Worm (Caenorhabditis elegans): ENCODE data around the gene K07C5.2.

K07C5.2 gene

DNA sequence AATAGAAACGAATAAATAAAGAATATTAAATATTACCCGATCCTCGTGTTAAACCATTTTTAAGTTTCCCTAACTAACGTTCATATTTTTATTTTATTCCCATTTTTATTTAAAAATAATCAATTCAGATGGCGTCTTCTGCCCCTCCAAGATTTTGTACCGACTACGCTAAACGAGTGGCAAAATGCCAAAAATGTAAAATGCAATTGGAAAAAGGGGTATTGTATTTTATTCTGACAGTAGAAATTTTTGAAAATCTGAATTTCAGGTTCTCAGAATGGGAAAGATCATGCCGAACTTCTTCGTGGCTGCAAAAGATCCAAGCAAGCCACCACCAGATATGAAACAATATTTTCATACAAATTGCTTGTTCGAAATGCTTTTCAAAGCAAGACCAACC lies 3.6 kb downstream of the K07C5.2 start, which contains the start of gene K07C5.3:
Gene K07C5.3 (plus strand): TSS at position 129 of the 400 bp plus-strand sequence.
- no peak for TF ChIP-seq unc-62 (GFP tag; optimal IDR thresholded peaks at IDR 0.05)
- no peak for TF ChIP-seq ceh-82 (tag; optimal IDR thresholded peaks at IDR 0.05)
- TF ChIP-seq fkh-10 (GFP tag; optimal IDR thresholded peaks at IDR 0.05), result no peak
- no peak for TF ChIP-seq mml-1 (tag; optimal IDR thresholded peaks at IDR 0.05)
- TF ChIP-seq ceh-28 (tag; optimal IDR thresholded peaks at IDR 0.05), result no peak
- no peak for TF ChIP-seq egl-5 (tag; optimal IDR thresholded peaks at IDR 0.05)
- TF ChIP-seq lin-39 (tag; optimal IDR thresholded peaks at IDR 0.05), result no peak
- no peak for TF ChIP-seq ceh-16 (tag; optimal IDR thresholded peaks at IDR 0.05)
- no peak for TF ChIP-seq unc-39 (tag; optimal IDR thresholded peaks at IDR 0.05)
- TF ChIP-seq zag-1 (tag; optimal IDR thresholded peaks at IDR 0.05), result no peak
- TF ChIP-seq nhr-12 (tag; optimal IDR thresholded peaks at IDR 0.05), result no peak
- no peak for TF ChIP-seq tbx-2 (tag; optimal IDR thresholded peaks at IDR 0.05)
- no peak for TF ChIP-seq lsy-12 (tag; optimal IDR thresholded peaks at IDR 0.05)
- no peak for TF ChIP-seq elt-3 (tag; optimal IDR thresholded peaks at IDR 0.05)
- no peak for TF ChIP-seq lin-15B (tag; optimal IDR thresholded peaks at IDR 0.05)

ce11 chrV:10350054-10350453 lies 10.8 kb downstream of the K07C5.2 start, which contains the start of gene K07C5.9:
K07C5.9 (minus strand) TSS chrV:10350154.
- TF ChIP-seq ceh-28 (tag; optimal IDR thresholded peaks at IDR 0.05), result no peak
- no peak for TF ChIP-seq ama-1 (optimal IDR thresholded peaks at IDR 0.05)
- no peak for TF ChIP-seq ceh-9 (tag; optimal IDR thresholded peaks at IDR 0.05)
- TF ChIP-seq zag-1 (tag; optimal IDR thresholded peaks at IDR 0.05), result no peak
- no peak for TF ChIP-seq R02D3.7 (tag; optimal IDR thresholded peaks at IDR 0.05)

- TF ChIP-seq skn-1 (tag; optimal IDR thresholded peaks at IDR 0.05), result peak; percentile 14
- TF ChIP-seq nhr-43 (tag; optimal IDR thresholded peaks at IDR 0.05; ENCODE audit: poor library complexity, severe bottlenecking), result peak; percentile 77
- peak; percentile 5 for TF ChIP-seq ztf-4 (tag; optimal IDR thresholded peaks at IDR 0.05)
- TF ChIP-seq nhr-11 (tag; optimal IDR thresholded peaks at IDR 0.05), result no peak
- TF ChIP-seq ceh-16 (tag; optimal IDR thresholded peaks at IDR 0.05), result no peak
- peak; percentile 93 for TF ChIP-seq nhr-23 (tag; optimal IDR thresholded peaks at IDR 0.05)
- TF ChIP-seq elt-2 (tag; optimal IDR thresholded peaks at IDR 0.05), result peak; percentile 58
- no peak for TF ChIP-seq unc-62 (GFP tag; optimal IDR thresholded peaks at IDR 0.05)
- peak; percentile 93 for TF ChIP-seq pha-4 (tag; optimal IDR thresholded peaks at IDR 0.05)
- no peak for TF ChIP-seq nhr-67 (tag; optimal IDR thresholded peaks at IDR 0.05)
- TF ChIP-seq hmg-11 (tag; optimal IDR thresholded peaks at IDR 0.05), result peak; percentile 80
- peak; percentile 81 for TF ChIP-seq egl-5 (tag; optimal IDR thresholded peaks at IDR 0.05)
- TF ChIP-seq lin-15B (tag; optimal IDR thresholded peaks at IDR 0.05), result peak; percentile 93
- TF ChIP-seq nhr-28 (tag; optimal IDR thresholded peaks at IDR 0.05), result no peak
- no peak for TF ChIP-seq ZK546.5 (tag; optimal IDR thresholded peaks at IDR 0.05)
- TF ChIP-seq fkh-2 (tag; optimal IDR thresholded peaks at IDR 0.05), result no peak
- no peak for TF ChIP-seq mdl-1 (tag; optimal IDR thresholded peaks at IDR 0.05)
- no peak for TF ChIP-seq ztf-11 (tag; optimal IDR thresholded peaks at IDR 0.05)
- TF ChIP-seq tbx-2 (tag; optimal IDR thresholded peaks at IDR 0.05), result no peak
- TF ChIP-seq fkh-10 (GFP tag; optimal IDR thresholded peaks at IDR 0.05), result peak; percentile 43
- no peak for TF ChIP-seq egl-27 (tag; optimal IDR thresholded peaks at IDR 0.05)
- no peak for TF ChIP-seq ceh-82 (tag; optimal IDR thresholded peaks at IDR 0.05)
- TF ChIP-seq ceh-28 (tag; optimal IDR thresholded peaks at IDR 0.05), result peak; percentile 61
- no peak for TF ChIP-seq zag-1 (tag; optimal IDR thresholded peaks at IDR 0.05)
- TF ChIP-seq lin-39 (tag; optimal IDR thresholded peaks at IDR 0.05), result peak; percentile 86
- TF ChIP-seq nhr-76 (tag; optimal IDR thresholded peaks at IDR 0.05), result no peak
- no peak for TF ChIP-seq mml-1 (tag; optimal IDR thresholded peaks at IDR 0.05)
- peak; percentile 37 for TF ChIP-seq ama-1 (optimal IDR thresholded peaks at IDR 0.05)
- no peak for TF ChIP-seq ceh-9 (tag; optimal IDR thresholded peaks at IDR 0.05)
- no peak for TF ChIP-seq nhr-77 (tag; optimal IDR thresholded peaks at IDR 0.05)
- TF ChIP-seq elt-3 (tag; optimal IDR thresholded peaks at IDR 0.05), result no peak
- TF ChIP-seq elt-1 (tag; optimal IDR thresholded peaks at IDR 0.05), result no peak
- peak; percentile 70 for TF ChIP-seq nhr-25 (tag; optimal IDR thresholded peaks at IDR 0.05)
- no peak for TF ChIP-seq sea-2 (GFP tag; optimal IDR thresholded peaks at IDR 0.05)
- no peak for TF ChIP-seq fos-1 (tag; optimal IDR thresholded peaks at IDR 0.05)
- TF ChIP-seq snpc-4 (tag; optimal IDR thresholded peaks at IDR 0.05), result peak; percentile 80
- TF ChIP-seq jun-1 (tag; optimal IDR thresholded peaks at IDR 0.05), result peak; percentile 16
- peak; percentile 90 for TF ChIP-seq nfya-1 (tag; optimal IDR thresholded peaks at IDR 0.05; ENCODE audit: insufficient read depth)
- no peak for TF ChIP-seq unc-39 (tag; optimal IDR thresholded peaks at IDR 0.05)
- no peak for TF ChIP-seq eor-1 (tag; optimal IDR thresholded peaks at IDR 0.05)
- TF ChIP-seq aly-2 (tag; optimal IDR thresholded peaks at IDR 0.05), result no peak
- TF ChIP-seq nhr-12 (tag; optimal IDR thresholded peaks at IDR 0.05), result no peak
- TF ChIP-seq R02D3.7 (tag; optimal IDR thresholded peaks at IDR 0.05), result peak; percentile 4
- TF ChIP-seq nhr-237 (tag; optimal IDR thresholded peaks at IDR 0.05), result no peak
- TF ChIP-seq daf-12 (tag; optimal IDR thresholded peaks at IDR 0.05), result no peak
- TF ChIP-seq lsy-12 (tag; optimal IDR thresholded peaks at IDR 0.05), result peak; percentile 66
- peak; percentile 34 for TF ChIP-seq pqm-1 (tag; optimal IDR thresholded peaks at IDR 0.05)
Observed at ce11 chrV:10352928-10353427, 13.7 kb downstream of the K07C5.2 start, which contains the start of gene nol-56. nol-56 (minus strand) TSS chrV:10352978.
